Worm (Caenorhabditis elegans): ENCODE results near the gene R09E10.5.

DNA sequence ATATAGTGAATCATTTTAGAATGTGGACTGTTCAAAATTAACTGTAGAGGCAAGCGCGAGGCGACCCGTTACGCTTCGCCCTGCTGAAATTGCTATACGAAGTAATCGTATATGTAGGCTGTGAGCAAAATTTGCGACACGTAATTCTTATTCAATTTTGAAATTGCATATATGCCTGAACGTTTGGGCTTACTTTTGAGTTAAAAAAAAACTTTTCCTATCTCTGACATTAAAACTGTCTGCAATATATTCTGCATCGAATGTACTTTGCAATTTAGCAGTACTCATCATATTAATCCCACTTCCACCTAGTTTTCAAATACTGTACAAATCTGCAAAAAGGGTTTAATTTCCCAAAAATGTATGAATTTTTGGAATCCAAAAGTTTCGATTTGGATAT, 44.8 kb upstream of the R09E10.5 start:
- no peak for TF ChIP-seq hmg-4 (GFP tag; optimal IDR thresholded peaks at IDR 0.05)
- TF ChIP-seq ets-7 (tag; optimal IDR thresholded peaks at IDR 0.05) = no peak
- TF ChIP-seq ama-1 (optimal IDR thresholded peaks at IDR 0.05) = no peak
- TF ChIP-seq aly-1 (tag; optimal IDR thresholded peaks at IDR 0.05) = no peak
- no peak for TF ChIP-seq tbx-37 (GFP tag; conservative IDR thresholded peaks at IDR 0.05)

All from whole organism, early embryonic.